Fruit fly (Drosophila melanogaster) whole organism, adult: Measurements from ENCODE around the gene skd.

Experiments
- CG11617 ChIP-seq: fragments of 200-800 bp; sonication (Bioruptor generic); optimal IDR thresholded peaks from 2 replicates; lab custom pipeline; 2017; ENCODE audit warnings: mild to moderate bottlenecking, missing biosample characterization, missing genetic modification reagents, missing genetic modification characterization
- CG12768 ChIP-seq: fragments of 200-800 bp; sonication (Bioruptor generic); optimal IDR thresholded peaks from 2 replicates; lab custom pipeline; 2017; ENCODE audit warnings: missing biosample characterization, missing genetic modification characterization, mild to moderate bottlenecking, moderate library complexity, missing genetic modification reagents
- CG14711 ChIP-seq: fragments of 200-800 bp; sonication (Bioruptor generic); optimal IDR thresholded peaks from 2 replicates; lab custom pipeline; 2018; ENCODE audit warnings: missing biosample characterization, mild to moderate bottlenecking, missing genetic modification characterization, moderate library complexity
- CG1620 ChIP-seq: fragments of 200-800 bp; sonication (Bioruptor generic); optimal IDR thresholded peaks from 2 replicates; lab custom pipeline; 2016; ENCODE audit warnings: missing biosample characterization, missing genetic modification characterization
- CG33017 ChIP-seq: fragments of 200-800 bp; sonication (Bioruptor generic); optimal IDR thresholded peaks from 2 replicates; lab custom pipeline; 2018; ENCODE audit warnings: missing biosample characterization, mild to moderate bottlenecking, missing genetic modification characterization, moderate library complexity
- CG5204 ChIP-seq: fragments of 200-800 bp; sonication (Bioruptor generic); optimal IDR thresholded peaks from 2 replicates; lab custom pipeline; 2016; ENCODE audit warnings: missing biosample characterization, missing genetic modification characterization
- CG7045 ChIP-seq: fragments of 200-800 bp; sonication (Bioruptor generic); optimal IDR thresholded peaks from 2 replicates; lab custom pipeline; 2017; ENCODE audit warnings: missing biosample characterization, mild to moderate bottlenecking, missing genetic modification characterization
- CG7101 ChIP-seq: fragments of 200-800 bp; sonication (Bioruptor generic); optimal IDR thresholded peaks from 2 replicates; lab custom pipeline; 2018; ENCODE audit warnings: missing biosample characterization, mild to moderate bottlenecking, missing genetic modification characterization, moderate library complexity
- Clk ChIP-seq: fragments of 200-800 bp; sonication (Bioruptor generic); optimal IDR thresholded peaks from 2 replicates; lab custom pipeline; 2017; ENCODE audit warnings: missing biosample characterization, missing genetic modification characterization
- Crg-1 ChIP-seq: fragments of 200-800 bp; sonication (Bioruptor generic); optimal IDR thresholded peaks from 2 replicates; lab custom pipeline; 2016; ENCODE audit warnings: missing biosample characterization, missing genetic modification characterization
- Hr96 ChIP-seq: fragments of 200-800 bp; sonication (Bioruptor generic); optimal IDR thresholded peaks from 2 replicates; lab custom pipeline; 2016; ENCODE audit warnings: missing biosample characterization, missing genetic modification characterization
- Mnt ChIP-seq: fragments of 200-800 bp; sonication (Bioruptor generic); optimal IDR thresholded peaks from 2 replicates; lab custom pipeline; 2016; ENCODE audit warnings: missing biosample characterization, mild to moderate bottlenecking, missing genetic modification characterization
- bab1 ChIP-seq: fragments of 200-800 bp; sonication (Bioruptor generic); optimal IDR thresholded peaks from 3 replicates; lab custom pipeline; 2019; ENCODE audit warnings: missing biosample characterization, mild to moderate bottlenecking, missing genetic modification characterization, moderate library complexity
- cic ChIP-seq: fragments of 200-800 bp; sonication (Bioruptor generic); optimal IDR thresholded peaks from 2 replicates; lab custom pipeline; 2017; ENCODE audit warnings: missing biosample characterization, mild to moderate bottlenecking, missing genetic modification characterization, moderate library complexity
- cnc ChIP-seq, 2 experiments: fragments of >200 bp; optimal IDR thresholded peaks; 2 replicates each; lab custom pipeline; 2017
- kay ChIP-seq: fragments of 200-800 bp; sonication (Bioruptor generic); peaks from one replicate; lab custom pipeline; 2016; ENCODE audit warnings: missing biosample characterization, missing genetic modification characterization, borderline replicate concordance
- ovo ChIP-seq: fragments of 200-800 bp; sonication (Bioruptor generic); optimal IDR thresholded peaks from 2 replicates; lab custom pipeline; 2016; ENCODE audit warnings: missing biosample characterization, missing genetic modification characterization
- pad ChIP-seq: fragments of 200-800 bp; sonication (Bioruptor generic); optimal IDR thresholded peaks from 3 replicates; lab custom pipeline; 2017; ENCODE audit warnings: missing biosample characterization, missing genetic modification characterization, mild to moderate bottlenecking, moderate library complexity, missing genetic modification reagents
- tj ChIP-seq: fragments of 200-800 bp; sonication (Bioruptor generic); optimal IDR thresholded peaks from 3 replicates; lab custom pipeline; 2017; ENCODE audit warnings: missing biosample characterization, mild to moderate bottlenecking, missing genetic modification characterization, moderate library complexity
- toe ChIP-seq: fragments of 200-800 bp; sonication (Bioruptor generic); optimal IDR thresholded peaks from 2 replicates; lab custom pipeline; 2016; ENCODE audit warnings: missing biosample characterization, missing genetic modification characterization

The skd gene

DNA sequence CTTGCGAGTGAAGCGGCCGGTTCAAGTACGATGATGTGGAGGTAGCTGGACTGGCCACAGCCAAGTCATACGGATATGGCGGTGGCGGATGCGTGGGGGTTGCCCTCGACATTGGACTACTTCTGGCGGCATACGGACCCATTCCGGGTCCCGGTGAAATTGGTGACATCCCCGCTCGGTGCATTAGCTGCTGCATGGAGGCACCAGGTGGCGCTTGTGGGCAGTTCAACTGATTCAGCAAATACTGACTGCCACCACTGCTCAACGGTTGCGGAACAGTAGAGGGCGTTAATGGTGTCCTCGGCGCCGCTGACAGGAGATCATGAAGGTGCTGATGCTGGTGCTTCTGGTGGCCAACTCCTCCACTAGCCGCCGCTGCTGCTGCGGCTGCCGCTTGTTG lies 27.6 kb downstream of the skd start:
- TF ChIP-seq Crg-1 (GFP tag; lab: Kevin White, UChicago) (no peak), CG11617 (GFP tag; lab: Kevin White, UChicago) (no peak), CG7101 (tag; lab: Kevin White, UChicago) (no peak), Clk (GFP tag; lab: Kevin White, UChicago) (no peak), CG14711 (no peak), cnc (optimal IDR thresholded peaks at IDR 0.05; lab: Kevin White, UChicago) (no peak), Mnt (GFP tag; lab: Kevin White, UChicago) (no peak), CG12768 (GFP tag; lab: Kevin White, UChicago) (no peak), CG1620 (no peak), kay (GFP tag; lab: Kevin White, UChicago) (no peak), CG33017 (tag; lab: Kevin White, UChicago) (no peak), CG7045 (GFP tag; lab: Kevin White, UChicago) (no peak), cic (GFP tag; lab: Kevin White, UChicago) (no peak), CG5204 (no peak), pad (no peak), tj (no peak), ovo (no peak), Hr96 (GFP tag; lab: Kevin White, UChicago) (no peak)

DNA sequence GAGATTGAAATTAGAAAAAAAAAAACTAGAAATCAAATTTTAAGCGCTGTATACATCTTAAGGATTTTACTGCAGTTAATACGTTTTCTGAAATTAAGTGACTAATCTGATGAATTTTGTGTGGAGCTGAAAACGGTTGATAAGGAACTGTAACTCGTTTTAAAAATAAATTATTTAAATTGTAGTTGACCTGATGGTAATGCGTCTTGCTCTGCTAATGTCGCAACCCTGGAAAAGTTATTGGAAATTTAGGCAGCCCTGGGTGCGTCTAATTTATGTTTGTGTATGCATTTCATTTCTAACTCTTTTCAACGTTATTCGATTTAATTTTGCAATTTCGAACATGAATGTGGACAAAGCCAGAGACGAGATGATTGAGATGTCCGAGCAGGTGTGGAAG lies 35.9 kb downstream of the skd start, which contains the start of gene CG12984:
CG12984 (plus strand) TSS at position 301 of the 400 bp plus-strand sequence.
- no peak for TF ChIP-seq CG12768 (GFP tag; lab: Kevin White, UChicago)
- TF ChIP-seq CG7101 (tag; lab: Kevin White, UChicago), result no peak
- no peak for TF ChIP-seq CG14711
- TF ChIP-seq CG5204, result no peak
- no peak for TF ChIP-seq tj
- no peak for TF ChIP-seq kay (GFP tag; lab: Kevin White, UChicago)
- no peak for TF ChIP-seq toe
- no peak for TF ChIP-seq cic (GFP tag; lab: Kevin White, UChicago)
- no peak for TF ChIP-seq Hr96 (GFP tag; lab: Kevin White, UChicago)
- TF ChIP-seq ovo, result no peak
- TF ChIP-seq CG1620, result no peak

DNA sequence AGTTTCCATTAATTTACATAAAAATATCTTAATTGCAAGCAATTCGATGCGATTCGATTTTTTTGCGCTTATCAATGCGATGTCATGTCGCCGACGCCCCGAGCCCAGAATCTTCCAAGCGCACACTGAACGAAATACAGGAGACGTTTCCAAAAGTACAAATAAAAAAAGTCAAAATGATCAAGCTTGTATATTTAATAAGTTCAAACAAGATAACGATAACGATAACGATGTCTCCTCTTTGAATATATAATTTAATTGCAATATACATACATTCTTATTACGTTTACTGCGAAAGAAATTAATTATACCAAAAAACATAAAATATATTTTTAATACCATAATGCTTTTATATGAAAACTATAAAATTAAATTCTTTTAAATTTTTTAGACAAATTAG lies 37.0 kb downstream of the skd start:
- no peak for TF ChIP-seq Crg-1 (GFP tag; lab: Kevin White, UChicago)
- TF ChIP-seq pad, result no peak
- no peak for TF ChIP-seq CG14711
- TF ChIP-seq Clk (GFP tag; lab: Kevin White, UChicago), result no peak
- TF ChIP-seq CG5204, result no peak
- TF ChIP-seq CG12768 (GFP tag; lab: Kevin White, UChicago), result no peak
- no peak for TF ChIP-seq cic (GFP tag; lab: Kevin White, UChicago)
- no peak for TF ChIP-seq bab1 (GFP tag; lab: Kevin White, UChicago)
- no peak for TF ChIP-seq toe
- no peak for TF ChIP-seq Hr96 (GFP tag; lab: Kevin White, UChicago)
- TF ChIP-seq CG7101 (tag; lab: Kevin White, UChicago), result no peak
- TF ChIP-seq cnc (optimal IDR thresholded peaks at IDR 0.05; lab: Kevin White, UChicago), result no peak
- no peak for TF ChIP-seq CG1620

DNA sequence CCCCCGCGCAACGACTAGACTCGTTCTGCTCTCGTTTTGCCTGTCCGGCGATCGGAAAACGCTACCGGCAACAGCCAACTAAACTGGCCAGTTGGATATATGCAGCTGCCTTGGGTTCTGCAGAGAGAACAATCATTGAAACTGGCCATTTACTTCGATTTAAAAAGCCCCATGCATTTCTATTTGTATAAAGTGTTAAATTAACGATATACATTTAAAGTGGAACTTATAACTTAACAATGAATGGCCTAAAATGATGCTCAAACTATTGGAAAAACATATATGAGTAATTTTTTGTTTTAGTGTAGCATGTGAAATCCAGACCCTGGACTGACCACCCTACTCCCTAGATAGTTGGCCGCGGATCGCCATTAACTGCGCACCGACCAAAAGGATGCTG lies 38.4 kb downstream of the skd start:
- TF ChIP-seq CG7101 (tag; lab: Kevin White, UChicago) (no peak), cnc (optimal IDR thresholded peaks at IDR 0.05; lab: Kevin White, UChicago) (no peak), Clk (GFP tag; lab: Kevin White, UChicago) (no peak)

DNA sequence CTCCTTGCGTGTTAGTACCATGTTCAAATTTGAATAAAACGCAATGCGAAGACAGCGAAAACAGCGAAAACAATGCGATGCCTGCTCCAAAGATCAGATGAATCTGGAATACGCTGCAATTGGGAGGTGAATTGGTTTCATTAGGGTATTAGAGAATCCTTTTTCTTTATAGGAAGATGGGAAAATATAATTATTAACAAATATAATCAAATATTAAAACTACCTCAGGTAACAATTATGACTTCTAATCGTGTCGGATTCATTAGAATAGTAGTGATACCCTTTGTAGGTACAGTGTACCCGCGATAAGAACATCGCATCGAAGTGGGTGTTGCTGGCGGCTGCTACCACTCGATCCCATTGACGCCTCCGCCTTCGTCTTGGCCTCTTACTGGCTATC lies 39.3 kb downstream of the skd start:
- no peak for TF ChIP-seq Hr96 (GFP tag; lab: Kevin White, UChicago)
- TF ChIP-seq toe, result no peak
- TF ChIP-seq Mnt (GFP tag; lab: Kevin White, UChicago), result no peak
- TF ChIP-seq CG33017 (tag; lab: Kevin White, UChicago), result no peak
- TF ChIP-seq cnc (optimal IDR thresholded peaks at IDR 0.05; lab: Kevin White, UChicago), result no peak
- TF ChIP-seq ovo, result no peak
- no peak for TF ChIP-seq CG5204
- TF ChIP-seq CG7045 (GFP tag; lab: Kevin White, UChicago), result no peak
- no peak for TF ChIP-seq tj
- no peak for TF ChIP-seq CG12768 (GFP tag; lab: Kevin White, UChicago)
- TF ChIP-seq CG7101 (tag; lab: Kevin White, UChicago), result no peak
- no peak for TF ChIP-seq kay (GFP tag; lab: Kevin White, UChicago)
- no peak for TF ChIP-seq Clk (GFP tag; lab: Kevin White, UChicago)
- no peak for TF ChIP-seq Crg-1 (GFP tag; lab: Kevin White, UChicago)
- no peak for TF ChIP-seq cic (GFP tag; lab: Kevin White, UChicago)
- no peak for TF ChIP-seq CG11617 (GFP tag; lab: Kevin White, UChicago)
- TF ChIP-seq CG1620, result no peak
- TF ChIP-seq pad, result no peak
- TF ChIP-seq bab1 (GFP tag; lab: Kevin White, UChicago), result no peak
- TF ChIP-seq CG14711, result no peak

DNA sequence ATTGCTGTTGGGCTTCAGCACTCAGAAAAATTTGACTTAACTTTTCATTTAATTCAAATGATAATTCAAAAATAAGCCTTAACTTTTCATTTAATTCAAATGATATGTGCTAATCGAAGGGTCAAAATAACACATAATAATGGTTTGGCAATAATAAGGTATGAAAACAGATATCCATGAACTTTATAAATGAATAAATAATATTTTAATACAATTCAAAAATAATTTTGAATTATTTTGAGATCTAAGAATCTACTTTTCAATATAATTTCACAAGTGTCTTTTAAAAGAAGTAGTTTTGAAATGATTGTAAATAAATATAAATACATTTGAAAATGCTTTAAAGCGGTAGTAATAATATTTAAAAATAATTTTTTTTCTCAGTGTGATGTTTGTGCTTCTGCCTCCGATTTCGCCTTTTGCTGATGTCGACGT lies 40.3 kb downstream of the skd start:
- TF ChIP-seq CG7101 (tag; lab: Kevin White, UChicago) (no peak), CG33017 (tag; lab: Kevin White, UChicago) (no peak), cnc (optimal IDR thresholded peaks at IDR 0.05; lab: Kevin White, UChicago) (no peak), cic (GFP tag; lab: Kevin White, UChicago) (no peak), CG5204 (no peak)
